Fruit fly (Drosophila melanogaster): ENCODE results near the gene Mad.

Mad gene

dm6 chr2L:3172745-3173271, 13.4 kb upstream of the Mad start (continued):
- TF ChIP-seq Ets21C (GFP tag; optimal IDR thresholded peaks at IDR 0.05): no peak
- peak; percentile 7 for TF ChIP-seq vri (GFP tag; optimal IDR thresholded peaks at IDR 0.05)
- peak; percentile 51 for TF ChIP-seq svp (GFP tag)
- peak; percentile 44; the same call in 1 of the 2 replicates for TF ChIP-seq CG15336 (GFP tag; IDR thresholded peaks at IDR 0.05)
- peak in 1 of 2 experiments; percentile 17 for TF ChIP-seq ss (GFP tag; optimal IDR thresholded peaks at IDR 0.05)
- peak; percentile 82 for TF ChIP-seq Eip78C (GFP tag)
- peak; percentile 16 for TF ChIP-seq CG7368 (GFP tag; optimal IDR thresholded peaks at IDR 0.05)
- no peak for TF ChIP-seq CG16779 (tag; optimal IDR thresholded peaks at IDR 0.05)
- TF ChIP-seq Hr4 (GFP tag; optimal IDR thresholded peaks at IDR 0.05): peak; percentile 25
- TF ChIP-seq net (GFP tag; optimal IDR thresholded peaks at IDR 0.05): no peak
- TF ChIP-seq CG34406 (GFP tag; optimal IDR thresholded peaks at IDR 0.05): peak; percentile 53
- TF ChIP-seq achi (GFP tag; optimal IDR thresholded peaks at IDR 0.05): peak; percentile 16

- TF ChIP-seq CG8119 (GFP tag; IDR thresholded peaks at IDR 0.05) (no peak), fkh (GFP tag; optimal IDR thresholded peaks at IDR 0.05) (peak; percentile 74), Ets96B (tag; optimal IDR thresholded peaks at IDR 0.05) (no peak), esn (GFP tag; optimal IDR thresholded peaks at IDR 0.05) (peak; percentile 2), Eip78C (GFP tag) (peak; percentile 51), Met (GFP tag; optimal IDR thresholded peaks at IDR 0.05) (peak; percentile 17)
These were observed 11.6 kb upstream of the Mad start, which contains the start of gene CG44002 for dm6 chr2L:3170949-3171579. Gene CG44002, minus strand, starts transcription at chr2L:3171092.

dm6 chr2L:3166710-3167109, 7.3 kb upstream of the Mad start:
- no peak for TF ChIP-seq Lpt (GFP tag; optimal IDR thresholded peaks at IDR 0.05)
- no peak for TF ChIP-seq CG6163 (GFP tag; IDR thresholded peaks at IDR 0.05)
- no peak for TF ChIP-seq net (GFP tag; optimal IDR thresholded peaks at IDR 0.05)
- no peak for TF ChIP-seq CG9139 (GFP tag; optimal IDR thresholded peaks at IDR 0.05)
- TF ChIP-seq svp (GFP tag): peak; percentile 71

DNA sequence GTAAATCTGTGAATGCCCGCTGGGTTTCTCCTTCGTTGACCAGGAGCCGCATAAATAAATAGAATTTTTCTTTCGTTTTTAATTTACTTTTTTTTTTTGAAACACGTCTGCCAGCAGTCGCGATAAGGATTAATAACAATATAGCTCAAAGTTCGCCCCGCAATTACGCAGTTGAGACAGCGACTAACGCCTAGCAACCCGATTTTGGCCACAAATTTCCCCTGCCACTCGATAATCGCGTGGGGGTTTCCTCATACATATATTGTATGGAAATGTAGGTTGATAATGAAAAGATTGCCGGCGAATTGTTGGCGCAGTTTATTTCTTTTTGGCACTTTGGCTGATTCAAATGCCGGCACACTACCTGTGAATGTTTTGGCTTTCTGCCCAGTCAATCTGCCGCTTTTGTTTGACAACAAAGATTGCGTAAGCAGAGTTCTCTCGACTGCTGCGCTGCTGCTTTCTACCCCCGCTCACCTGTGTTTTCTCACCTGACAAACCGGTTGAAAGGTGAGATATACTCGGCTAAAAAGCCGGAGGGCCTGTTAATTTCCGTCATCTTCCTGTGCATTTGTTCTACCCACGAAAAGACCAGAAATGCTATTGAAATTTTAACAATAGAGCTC, 5.7 kb upstream of the Mad start:
- TF ChIP-seq CG1621 (tag; optimal IDR thresholded peaks at IDR 0.05): no peak
- TF ChIP-seq svp (GFP tag): peak; percentile 73
- TF ChIP-seq eg (GFP tag; IDR thresholded peaks at IDR 0.05): no peak
- no peak for TF ChIP-seq Hr38 (GFP tag; optimal IDR thresholded peaks at IDR 0.05)
- no peak for TF ChIP-seq CG34406 (GFP tag; optimal IDR thresholded peaks at IDR 0.05)
- no peak for TF ChIP-seq Met (GFP tag; optimal IDR thresholded peaks at IDR 0.05)
- TF ChIP-seq Sox15 (GFP tag; optimal IDR thresholded peaks at IDR 0.05): no peak
- TF ChIP-seq vri (GFP tag; optimal IDR thresholded peaks at IDR 0.05): peak; percentile 100
- no peak for TF ChIP-seq achi (GFP tag; optimal IDR thresholded peaks at IDR 0.05)
- TF ChIP-seq CG16779 (tag; optimal IDR thresholded peaks at IDR 0.05): no peak
- TF ChIP-seq CG15336 (GFP tag; IDR thresholded peaks at IDR 0.05): no peak
- peak; percentile 5 for TF ChIP-seq Eip93F (GFP tag; optimal IDR thresholded peaks at IDR 0.05)
- peak; percentile 15 for TF ChIP-seq dsx (GFP tag; optimal IDR thresholded peaks at IDR 0.05; ENCODE audit: poor library complexity, severe bottlenecking)

- no peak for TF ChIP-seq CG4318 (GFP tag; optimal IDR thresholded peaks at IDR 0.05)
- no peak for TF ChIP-seq lz (GFP tag; optimal IDR thresholded peaks at IDR 0.05)
- TF ChIP-seq svp (GFP tag): peak; percentile 80
- TF ChIP-seq Eip78C (GFP tag): peak; percentile 50
- TF ChIP-seq CG16779 (tag; optimal IDR thresholded peaks at IDR 0.05): peak; percentile 9
- TF ChIP-seq net (GFP tag; optimal IDR thresholded peaks at IDR 0.05): no peak
- TF ChIP-seq CG9139 (GFP tag; optimal IDR thresholded peaks at IDR 0.05): no peak
These were observed 5.0 kb upstream of the Mad start for dm6 chr2L:3164257-3165021.
